Worm (Caenorhabditis elegans) whole organism, L3 larva: ENCODE data around the gene F31F7.2.

Experiments used
- R02D3.7 ChIP-seq: fragments of 150-350 bp; optimal IDR thresholded peaks from 2 replicates; lab custom pipeline; 2014; ENCODE audit warnings: missing biosample characterization, missing genetic modification characterization
- ZK546.5 ChIP-seq: sonication (generic microtip); optimal IDR thresholded peaks from 2 replicates; lab custom pipeline; 2017; ENCODE audit warnings: missing biosample characterization, missing genetic modification characterization
- ama-1 ChIP-seq: fragments of 150-350 bp; optimal IDR thresholded peaks from 2 replicates; lab custom pipeline; 2018
- ceh-16 ChIP-seq: sonication (generic microtip); optimal IDR thresholded peaks from 2 replicates; lab custom pipeline; 2017; ENCODE audit warnings: missing biosample characterization, missing genetic modification characterization
- ceh-28 ChIP-seq: fragments of 150-350 bp; optimal IDR thresholded peaks from 2 replicates; lab custom pipeline; 2014; ENCODE audit warnings: missing biosample characterization, missing genetic modification reagents, missing genetic modification characterization
- ceh-82 ChIP-seq: fragments of 150-350 bp; optimal IDR thresholded peaks from 2 replicates; lab custom pipeline; 2014; ENCODE audit warnings: missing biosample characterization, missing genetic modification characterization
- daf-12 ChIP-seq: fragments of 150-350 bp; optimal IDR thresholded peaks from 2 replicates; lab custom pipeline; 2014; ENCODE audit warnings: missing biosample characterization, missing genetic modification reagents, missing genetic modification characterization
- egl-27 ChIP-seq: sonication (generic microtip); optimal IDR thresholded peaks from 4 replicates; lab custom pipeline; 2017; ENCODE audit warnings: missing biosample characterization, missing genetic modification reagents, missing genetic modification characterization
- egl-5 ChIP-seq: fragments of 150-350 bp; optimal IDR thresholded peaks from 2 replicates; lab custom pipeline; 2017; ENCODE audit warnings: missing biosample characterization, missing genetic modification reagents, missing genetic modification characterization, inconsistent platforms
- elt-1 ChIP-seq: fragments of 150-350 bp; optimal IDR thresholded peaks from 2 replicates; lab custom pipeline; 2014; ENCODE audit warnings: missing biosample characterization, missing genetic modification characterization
- elt-2 ChIP-seq: sonication (generic microtip); optimal IDR thresholded peaks from 2 replicates; lab custom pipeline; 2016; ENCODE audit warnings: missing genetic modification reagents, mild to moderate bottlenecking, missing genetic modification characterization, missing compliant biosample characterization
- elt-3 ChIP-seq, 3 experiments: fragments of 150-350 bp in 1 of 3; sonication (generic microtip) in 2 of 3; optimal IDR thresholded peaks; 2 replicates in 2 of 3; 4 replicates in 1 of 3; lab custom pipeline; 2014 to 2017; ENCODE audit warnings: missing biosample characterization in 3 of 3, missing genetic modification characterization in 3 of 3
- eor-1 ChIP-seq, 2 experiments: fragments of 150-350 bp; optimal IDR thresholded peaks; 2 replicates each; lab custom pipeline; 2014 to 2018; ENCODE audit warnings: missing biosample characterization in 2 of 2, missing genetic modification characterization in 2 of 2
- fkh-10 ChIP-seq: sonication (generic microtip); optimal IDR thresholded peaks from 2 replicates; lab custom pipeline; 2017; ENCODE audit warnings: missing biosample characterization, missing genetic modification reagents, missing genetic modification characterization
- fos-1 ChIP-seq: fragments of 150-350 bp; optimal IDR thresholded peaks from 2 replicates; lab custom pipeline; 2014; ENCODE audit warnings: missing biosample characterization, missing genetic modification characterization
- hmg-11 ChIP-seq: sonication (generic microtip); optimal IDR thresholded peaks from 2 replicates; lab custom pipeline; 2016; ENCODE audit warnings: missing genetic modification characterization, missing compliant biosample characterization
- jun-1 ChIP-seq: fragments of 150-350 bp; optimal IDR thresholded peaks from 2 replicates; lab custom pipeline; 2014; ENCODE audit warnings: missing biosample characterization, missing genetic modification reagents, missing genetic modification characterization
- lin-15B ChIP-seq: fragments of 150-350 bp; optimal IDR thresholded peaks from 2 replicates; lab custom pipeline; 2014; ENCODE audit warnings: missing biosample characterization, missing genetic modification characterization
- lin-39 ChIP-seq: fragments of 150-350 bp; optimal IDR thresholded peaks from 2 replicates; lab custom pipeline; 2018; ENCODE audit warnings: missing biosample characterization, missing genetic modification reagents, missing genetic modification characterization
- lsy-12 ChIP-seq: sonication (generic microtip); optimal IDR thresholded peaks from 2 replicates; lab custom pipeline; 2016; ENCODE audit warnings: mild to moderate bottlenecking, missing genetic modification characterization, missing compliant biosample characterization
- nfya-1 ChIP-seq: sonication (generic microtip); optimal IDR thresholded peaks from 2 replicates; lab custom pipeline; 2017; ENCODE audit warnings: missing genetic modification characterization, mild to moderate bottlenecking, missing compliant biosample characterization, antibody characterized with exemption, moderate library complexity; ENCODE audit not compliant: insufficient read depth
- nhr-11 ChIP-seq: fragments of 150-350 bp; optimal IDR thresholded peaks from 2 replicates; lab custom pipeline; 2014; ENCODE audit warnings: missing biosample characterization, missing genetic modification characterization
- nhr-12 ChIP-seq: fragments of 150-350 bp; optimal IDR thresholded peaks from 2 replicates; lab custom pipeline; 2014; ENCODE audit warnings: missing biosample characterization, missing genetic modification characterization
- nhr-23 ChIP-seq: fragments of 150-350 bp; optimal IDR thresholded peaks from 2 replicates; lab custom pipeline; 2014; ENCODE audit warnings: missing biosample characterization, missing genetic modification reagents, missing genetic modification characterization
- nhr-237 ChIP-seq: fragments of 150-350 bp; optimal IDR thresholded peaks from 2 replicates; lab custom pipeline; 2014; ENCODE audit warnings: missing biosample characterization, missing genetic modification characterization
- nhr-25 ChIP-seq: sonication (generic microtip); optimal IDR thresholded peaks from 2 replicates; lab custom pipeline; 2017; ENCODE audit warnings: missing biosample characterization, missing genetic modification characterization
- nhr-43 ChIP-seq: sonication (generic microtip); optimal IDR thresholded peaks from 2 replicates; lab custom pipeline; 2016; ENCODE audit warnings: mild to moderate bottlenecking, missing genetic modification characterization, missing compliant biosample characterization; ENCODE audit not compliant: poor library complexity, severe bottlenecking
- nhr-67 ChIP-seq: fragments of 150-350 bp; optimal IDR thresholded peaks from 2 replicates; lab custom pipeline; 2014; ENCODE audit warnings: missing biosample characterization, missing genetic modification characterization
- nhr-76 ChIP-seq: fragments of 150-350 bp; sonication (generic microtip); optimal IDR thresholded peaks from 5 replicates; lab custom pipeline; 2014; ENCODE audit warnings: missing biosample characterization, missing genetic modification characterization
- pha-4 ChIP-seq: fragments of 150-350 bp; optimal IDR thresholded peaks from 2 replicates; lab custom pipeline; 2014; ENCODE audit warnings: missing biosample characterization, missing genetic modification reagents, missing genetic modification characterization
- pqm-1 ChIP-seq: fragments of 150-350 bp; optimal IDR thresholded peaks from 2 replicates; lab custom pipeline; 2017; ENCODE audit warnings: missing biosample characterization, missing genetic modification characterization, inconsistent platforms
- sea-2 ChIP-seq: fragments of 150-350 bp; sonication (generic microtip); optimal IDR thresholded peaks from 4 replicates; lab custom pipeline; 2014; ENCODE audit warnings: missing biosample characterization, missing genetic modification reagents, missing genetic modification characterization
- skn-1 ChIP-seq: fragments of 150-350 bp; optimal IDR thresholded peaks from 2 replicates; lab custom pipeline; 2014; ENCODE audit warnings: missing biosample characterization, missing genetic modification characterization
- snpc-4 ChIP-seq: fragments of 150-350 bp; optimal IDR thresholded peaks from 2 replicates; lab custom pipeline; 2014; ENCODE audit warnings: missing biosample characterization, missing genetic modification characterization
- tbx-2 ChIP-seq: sonication (generic microtip); optimal IDR thresholded peaks from 2 replicates; lab custom pipeline; 2016; ENCODE audit warnings: mild to moderate bottlenecking, missing genetic modification characterization, missing compliant biosample characterization
- unc-39 ChIP-seq: sonication (generic microtip); optimal IDR thresholded peaks from 4 replicates; lab custom pipeline; 2017; ENCODE audit warnings: missing biosample characterization, missing genetic modification characterization
- unc-62 ChIP-seq: fragments of 150-350 bp; sonication (generic microtip); optimal IDR thresholded peaks from 4 replicates; lab custom pipeline; 2014; ENCODE audit warnings: missing biosample characterization, missing genetic modification reagents, missing genetic modification characterization
- zag-1 ChIP-seq: fragments of 150-350 bp; optimal IDR thresholded peaks from 2 replicates; lab custom pipeline; 2014; ENCODE audit warnings: missing biosample characterization, missing genetic modification characterization
- ztf-11 ChIP-seq: fragments of 150-350 bp; optimal IDR thresholded peaks from 2 replicates; lab custom pipeline; 2014; ENCODE audit warnings: missing biosample characterization, missing genetic modification characterization
- ztf-4 ChIP-seq: fragments of 150-350 bp; optimal IDR thresholded peaks from 2 replicates; lab custom pipeline; 2014; ENCODE audit warnings: missing biosample characterization, missing genetic modification characterization

F31F7.2 gene

ce11 chrV:6249135-6249534 is 21.5 kb upstream of the F31F7.2 start:
- TF ChIP-seq egl-27 (tag; lab: Kevin White, UChicago): no peak
- TF ChIP-seq nhr-237 (tag; lab: Kevin White, UChicago): no peak
- peak; percentile 35 for TF ChIP-seq nhr-25 (tag; lab: Kevin White, UChicago)
- peak; percentile 15 for TF ChIP-seq pha-4 (tag; lab: Kevin White, UChicago)
- TF ChIP-seq elt-1 (tag; lab: Kevin White, UChicago): peak; percentile 28
- TF ChIP-seq nhr-23: no peak
- TF ChIP-seq eor-1 (tag; optimal IDR thresholded peaks at IDR 0.05; lab: Kevin White, UChicago): no peak
- TF ChIP-seq sea-2: no peak
- TF ChIP-seq nhr-12: no peak
- no peak for TF ChIP-seq ztf-4 (tag; lab: Kevin White, UChicago)
- TF ChIP-seq, all 47 proteins: peak for 3

ce11 chrV:6250959-6251598 is 19.6 kb upstream of the F31F7.2 start:
- no peak for TF ChIP-seq snpc-4 (tag; lab: Kevin White, UChicago)
- TF ChIP-seq elt-2 (tag; lab: Kevin White, UChicago): peak; percentile 87
- TF ChIP-seq pqm-1: peak; percentile 19

- TF ChIP-seq eor-1 (tag; optimal IDR thresholded peaks at IDR 0.05; lab: Kevin White, UChicago) (no peak), ceh-82 (tag; lab: Kevin White, UChicago) (no peak), egl-5 (no peak), fos-1 (tag; lab: Kevin White, UChicago) (no peak), lin-39 (no peak), egl-27 (tag; lab: Kevin White, UChicago) (no peak), elt-1 (tag; lab: Kevin White, UChicago) (peak; percentile 94), nhr-25 (tag; lab: Kevin White, UChicago) (peak; percentile 52), hmg-11 (tag; lab: Kevin White, UChicago) (no peak), unc-62 (GFP tag; lab: Kevin White, UChicago) (no peak), snpc-4 (tag; lab: Kevin White, UChicago) (no peak), nhr-23 (peak; percentile 87), nhr-76 (no peak), ama-1 (no peak)
These were observed 16.7 kb upstream of the F31F7.2 start for ce11 chrV:6253936-6254335.

ce11 chrV:6259139-6259538 is 11.5 kb upstream of the F31F7.2 start, which contains the start of gene K08B12.1:
TSS of gene K08B12.1 (plus strand) at chrV:6259367.
- no peak for TF ChIP-seq ceh-16 (tag; lab: Kevin White, UChicago)
- TF ChIP-seq nhr-23: peak; percentile 68

DNA sequence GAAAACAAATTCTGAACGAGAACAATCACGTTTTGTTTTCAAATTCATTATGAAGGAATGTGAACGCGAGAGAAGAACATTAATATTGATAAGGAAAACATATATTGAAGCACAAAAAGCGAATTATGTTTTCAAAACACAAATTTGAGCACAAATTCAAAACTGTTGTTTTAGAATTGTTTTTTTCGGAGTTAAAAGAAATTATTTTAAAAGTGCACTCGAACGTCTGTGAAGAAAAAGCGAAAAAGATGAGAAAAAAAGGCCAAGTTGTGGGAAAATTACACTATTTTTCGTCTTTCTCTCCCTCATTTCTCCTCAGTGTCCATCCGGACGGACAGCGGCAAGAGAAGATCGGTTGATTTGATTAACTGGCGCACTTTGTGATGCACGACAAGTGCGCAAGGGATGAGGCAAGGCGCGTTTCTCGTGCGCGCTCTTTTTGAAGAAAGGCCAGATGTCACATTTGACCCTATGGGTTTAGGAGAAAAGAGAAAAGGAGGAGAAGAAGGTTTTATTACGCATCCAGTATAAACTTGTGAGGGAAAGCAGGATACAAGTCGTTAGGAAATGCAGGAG is 3.3 kb upstream of the F31F7.2 start, which contains the start of gene mrck-1:
mrck-1 (minus strand) TSS at position 51 of the 576 bp plus-strand sequence.
- TF ChIP-seq lin-39 (peak; percentile 98), hmg-11 (tag; lab: Kevin White, UChicago) (peak; percentile 92), daf-12 (peak; percentile 46), unc-62 (GFP tag; lab: Kevin White, UChicago) (peak; percentile 74), tbx-2 (peak; percentile 93), jun-1 (tag; lab: Kevin White, UChicago) (peak; percentile 86), elt-1 (tag; lab: Kevin White, UChicago) (peak; percentile 68), elt-2 (tag; lab: Kevin White, UChicago) (peak; percentile 57), lsy-12 (tag; lab: Kevin White, UChicago) (peak; percentile 84), ceh-82 (tag; lab: Kevin White, UChicago) (peak; percentile 50), fos-1 (tag; lab: Kevin White, UChicago) (no peak), egl-5 (peak; percentile 87), skn-1 (tag; lab: Kevin White, UChicago) (peak; percentile 59), snpc-4 (tag; lab: Kevin White, UChicago) (peak; percentile 86), nhr-25 (tag; lab: Kevin White, UChicago) (peak; percentile 97), ztf-4 (tag; lab: Kevin White, UChicago) (peak; percentile 82), ZK546.5 (tag; lab: Kevin White, UChicago) (peak; percentile 34), nhr-12 (no peak), elt-3 (tag; optimal IDR thresholded peaks at IDR 0.05; lab: Kevin White, UChicago) (no peak), nfya-1 (tag; lab: Kevin White, UChicago) (peak; percentile 91), nhr-23 (peak; percentile 95), nhr-43 (tag; lab: Kevin White, UChicago) (peak; percentile 82), ama-1 (no peak), ztf-11 (tag; lab: Kevin White, UChicago) (no peak), nhr-67 (no peak), nhr-11 (tag; lab: Kevin White, UChicago) (peak; percentile 86), egl-27 (tag; lab: Kevin White, UChicago) (peak; percentile 57), zag-1 (peak; percentile 78), unc-39 (tag; lab: Kevin White, UChicago) (no peak), R02D3.7 (tag; lab: Kevin White, UChicago) (peak; percentile 70), pha-4 (tag; lab: Kevin White, UChicago) (peak; percentile 74), pqm-1 (no peak), nhr-237 (tag; lab: Kevin White, UChicago) (no peak), fkh-10 (GFP tag; lab: Kevin White, UChicago) (peak; percentile 87), lin-15B (tag; lab: Kevin White, UChicago) (peak; percentile 86), ceh-28 (tag; lab: Kevin White, UChicago) (peak; percentile 80)
